Worm (Caenorhabditis elegans): ENCODE results near the gene pqn-2.

DNA sequence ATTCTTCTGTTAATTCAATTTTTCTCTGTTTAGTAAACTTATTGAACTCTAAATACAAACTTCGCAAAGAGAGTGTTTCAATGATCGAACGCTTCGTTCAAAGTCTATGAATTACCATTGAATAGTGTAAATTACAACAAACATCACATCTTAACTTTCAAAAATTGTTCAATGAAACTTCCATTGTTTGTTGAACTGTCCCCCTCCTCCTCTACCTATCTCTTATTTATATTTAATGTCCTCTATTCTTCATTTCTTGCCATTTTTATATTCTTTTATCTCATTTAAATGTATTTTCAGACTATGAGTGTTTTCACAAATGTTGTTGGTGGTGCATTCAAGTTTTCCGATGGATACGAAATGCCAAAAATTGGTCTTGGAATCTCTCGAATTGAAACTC is 43.0 kb upstream of the pqn-2 start, which contains the start of gene K07C5.2:
- no peak for TF ChIP-seq dao-5 (tag; optimal IDR thresholded peaks at IDR 0.05)
- no peak for TF ChIP-seq him-1 (tag; optimal IDR thresholded peaks at IDR 0.05)
- no peak for TF ChIP-seq W03F9.2 (tag; optimal IDR thresholded peaks at IDR 0.05)

All from whole organism, L4/young adult.